Fruit fly (Drosophila melanogaster): ENCODE results near the gene CG14572.
A peak's percentile ranks its signal among the peaks of the same experiment; 100 is the strongest.

CG14572 gene

DNA sequence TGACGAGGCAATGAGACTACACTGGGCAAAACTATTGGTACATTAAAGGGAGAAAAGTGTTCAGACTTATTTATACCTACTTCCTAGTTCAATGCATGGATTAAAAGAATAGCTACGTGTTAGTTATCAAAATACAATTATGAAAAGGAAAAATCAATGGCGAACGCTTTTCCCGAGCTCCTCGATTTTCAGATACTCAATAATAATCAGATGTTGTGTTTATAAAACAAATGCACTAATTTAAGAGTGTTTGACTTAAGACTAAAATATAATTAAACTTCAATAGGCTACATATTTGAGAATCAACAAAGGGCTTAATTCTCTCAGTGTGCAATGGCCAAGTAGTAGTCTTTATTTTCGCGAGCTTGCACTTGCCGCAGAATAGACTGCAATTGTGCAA is 25.4 kb upstream of the CG14572 start:
- TF ChIP-seq ovo (GFP tag; optimal IDR thresholded peaks at IDR 0.05), result no peak
- TF ChIP-seq Clk (GFP tag; optimal IDR thresholded peaks at IDR 0.05), result no peak
- TF ChIP-seq Crg-1 (GFP tag; optimal IDR thresholded peaks at IDR 0.05), result no peak
- TF ChIP-seq CG1620 (GFP tag; optimal IDR thresholded peaks at IDR 0.05), result no peak
- TF ChIP-seq Hr96 (GFP tag; optimal IDR thresholded peaks at IDR 0.05), result no peak
- no peak for TF ChIP-seq CG14711 (tag; optimal IDR thresholded peaks at IDR 0.05)

DNA sequence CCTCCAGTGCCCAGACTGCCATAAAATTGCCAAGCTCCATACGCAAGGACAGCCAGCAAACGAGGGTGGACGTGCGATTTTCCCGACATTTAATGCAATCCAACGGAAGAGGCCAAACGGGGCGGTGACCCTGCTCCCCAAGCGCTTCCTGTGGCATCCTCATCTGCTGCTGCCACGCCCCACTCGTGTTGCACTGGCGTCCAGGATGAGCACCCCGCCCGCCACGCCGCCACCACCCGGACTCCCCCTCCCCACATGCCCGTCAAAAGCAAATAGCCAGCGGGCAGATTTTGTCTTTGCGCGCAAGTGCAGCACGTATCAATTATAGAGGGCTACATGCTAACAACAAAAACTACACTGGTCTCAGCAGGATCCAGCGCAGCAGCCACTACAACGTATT is 23.1 kb upstream of the CG14572 start:
- TF ChIP-seq Clk (GFP tag; optimal IDR thresholded peaks at IDR 0.05), result no peak
- TF ChIP-seq Crg-1 (GFP tag; optimal IDR thresholded peaks at IDR 0.05), result no peak
- no peak for TF ChIP-seq CG33017 (tag; optimal IDR thresholded peaks at IDR 0.05)
- TF ChIP-seq CG1620 (GFP tag; optimal IDR thresholded peaks at IDR 0.05), result no peak
- no peak for TF ChIP-seq CG11617 (GFP tag; optimal IDR thresholded peaks at IDR 0.05)
- no peak for TF ChIP-seq CG7045 (GFP tag; optimal IDR thresholded peaks at IDR 0.05)
- TF ChIP-seq ovo (GFP tag; optimal IDR thresholded peaks at IDR 0.05), result no peak
- TF ChIP-seq toe (GFP tag; optimal IDR thresholded peaks at IDR 0.05), result no peak
- TF ChIP-seq bab1 (GFP tag; optimal IDR thresholded peaks at IDR 0.05), result no peak
- no peak for TF ChIP-seq Mnt (GFP tag; optimal IDR thresholded peaks at IDR 0.05)
- no peak for TF ChIP-seq CG12768 (GFP tag; optimal IDR thresholded peaks at IDR 0.05)
- no peak for TF ChIP-seq Hr96 (GFP tag; optimal IDR thresholded peaks at IDR 0.05)
- no peak for TF ChIP-seq CG14711 (tag; optimal IDR thresholded peaks at IDR 0.05)
- TF ChIP-seq cic (GFP tag; optimal IDR thresholded peaks at IDR 0.05), result no peak
- no peak for TF ChIP-seq pad (GFP tag; optimal IDR thresholded peaks at IDR 0.05)
- TF ChIP-seq cnc (optimal IDR thresholded peaks at IDR 0.05), result no peak
- TF ChIP-seq CG7101 (tag; optimal IDR thresholded peaks at IDR 0.05), result no peak
- TF ChIP-seq kay (GFP tag; ENCODE audit: borderline replicate concordance), result no peak
- TF ChIP-seq CG5204 (GFP tag; optimal IDR thresholded peaks at IDR 0.05), result no peak
- no peak for TF ChIP-seq tj (GFP tag; optimal IDR thresholded peaks at IDR 0.05)

DNA sequence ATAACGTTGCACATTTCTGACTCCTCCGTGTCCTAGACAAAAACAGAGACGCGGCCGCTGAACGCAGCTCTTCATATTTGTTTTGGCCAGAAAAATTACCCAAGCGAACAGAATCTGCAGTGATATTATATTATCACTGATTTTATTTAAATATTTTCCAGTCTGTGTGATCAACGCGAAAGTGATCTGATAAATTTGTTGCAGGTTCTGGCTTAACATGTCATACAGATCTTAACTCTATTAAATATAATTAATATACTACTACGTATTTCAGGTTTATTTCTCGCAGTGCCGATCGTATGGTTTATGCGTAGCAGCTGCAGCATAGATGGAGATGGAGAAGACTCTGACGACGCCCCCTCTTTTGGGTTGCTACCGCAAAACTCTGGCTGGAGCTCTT is 20.5 kb upstream of the CG14572 start:
- TF ChIP-seq CG33017 (tag; optimal IDR thresholded peaks at IDR 0.05) (no peak), Clk (GFP tag; optimal IDR thresholded peaks at IDR 0.05) (no peak), Crg-1 (GFP tag; optimal IDR thresholded peaks at IDR 0.05) (no peak)

DNA sequence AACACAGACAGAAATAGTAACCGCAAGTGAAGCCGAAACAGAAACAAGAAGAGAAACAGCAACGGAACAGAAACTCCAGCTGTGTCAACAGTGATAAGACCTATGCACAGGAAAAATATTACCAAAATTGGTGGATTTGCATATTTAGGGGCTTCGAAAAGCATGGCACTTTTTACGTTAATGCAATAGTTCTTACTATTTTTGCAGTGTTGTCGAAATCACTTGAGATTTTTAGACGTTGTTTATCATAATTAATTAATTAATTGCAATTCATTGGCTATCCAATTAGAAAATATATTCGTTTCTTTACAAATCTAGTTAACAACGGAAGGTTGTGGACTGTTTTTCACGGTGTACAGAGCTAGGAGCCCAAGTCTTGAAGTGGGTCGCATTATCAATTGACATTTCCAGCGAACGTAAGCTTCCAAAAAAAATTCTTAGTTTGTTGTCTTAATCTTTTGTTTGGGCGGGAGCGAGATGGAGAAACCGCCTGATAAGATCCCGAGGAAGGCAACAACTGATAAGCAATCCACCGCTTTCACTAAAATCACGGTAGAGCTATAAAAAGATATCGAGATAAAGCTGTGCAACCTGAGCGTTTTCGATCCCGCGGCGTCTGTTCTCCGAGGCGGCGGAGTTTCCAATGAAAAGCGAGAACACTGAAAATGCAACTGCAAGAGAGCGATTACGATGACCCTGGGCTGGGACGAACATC is 14.2 kb upstream of the CG14572 start:
- TF ChIP-seq CG12768 (GFP tag; optimal IDR thresholded peaks at IDR 0.05) (no peak), cnc (optimal IDR thresholded peaks at IDR 0.05) (no peak), CG33017 (tag; optimal IDR thresholded peaks at IDR 0.05) (no peak), pad (GFP tag; optimal IDR thresholded peaks at IDR 0.05) (no peak), CG11617 (GFP tag; optimal IDR thresholded peaks at IDR 0.05) (no peak), toe (GFP tag; optimal IDR thresholded peaks at IDR 0.05) (no peak), Clk (GFP tag; optimal IDR thresholded peaks at IDR 0.05) (no peak), bab1 (GFP tag; optimal IDR thresholded peaks at IDR 0.05) (peak; percentile 13), CG5204 (GFP tag; optimal IDR thresholded peaks at IDR 0.05) (no peak), tj (GFP tag; optimal IDR thresholded peaks at IDR 0.05) (peak; percentile 48)

DNA sequence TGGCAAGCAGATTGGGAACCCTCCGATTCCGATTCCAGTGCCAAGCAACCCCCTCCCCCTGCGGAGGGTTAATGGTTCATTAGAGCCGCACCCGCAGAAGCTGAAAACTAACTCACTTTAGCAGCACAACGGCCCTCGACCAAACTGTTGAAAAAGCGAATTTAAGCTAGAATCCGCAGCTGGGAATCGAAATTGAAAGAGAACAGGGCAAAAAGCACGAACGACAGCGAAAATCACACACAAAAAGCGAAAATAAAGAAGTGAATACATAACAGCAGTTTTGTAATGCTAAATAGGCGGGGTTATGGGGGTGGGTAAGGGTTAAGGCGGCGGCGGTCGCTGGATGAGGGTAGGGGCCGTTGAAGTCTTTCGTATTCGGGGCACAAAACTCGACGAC is 13.6 kb upstream of the CG14572 start:
- TF ChIP-seq Crg-1 (GFP tag; optimal IDR thresholded peaks at IDR 0.05) (no peak), tj (GFP tag; optimal IDR thresholded peaks at IDR 0.05) (peak; percentile 74), pad (GFP tag; optimal IDR thresholded peaks at IDR 0.05) (no peak)

DNA sequence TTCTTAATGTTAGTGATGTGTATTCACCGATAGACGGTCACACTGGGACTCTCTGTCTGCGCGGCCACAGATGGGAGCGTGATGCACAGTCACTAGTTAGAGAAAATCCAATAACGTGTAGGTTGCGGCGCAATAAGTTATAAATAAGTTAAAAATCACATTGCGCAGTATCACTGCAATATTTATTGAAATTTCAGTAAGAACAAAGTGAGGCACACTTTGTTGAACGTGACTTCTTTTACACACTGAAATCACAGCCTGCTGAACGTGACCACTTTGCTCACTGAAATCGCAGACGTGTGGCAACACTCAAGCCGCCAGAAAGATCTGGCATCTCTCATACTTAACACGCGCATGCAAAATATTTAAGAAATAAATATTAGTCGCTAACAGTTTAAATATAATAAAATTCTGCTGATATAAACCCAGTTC is 12.7 kb upstream of the CG14572 start, which contains the start of the genes CG11247 and Polr2H:
Gene CG11247, minus strand, starts transcription at position 191 of the 432 bp plus-strand sequence.
Gene Polr2H, plus strand, starts transcription at position 317 of the 432 bp plus-strand sequence.
- no peak for TF ChIP-seq cic (GFP tag; optimal IDR thresholded peaks at IDR 0.05)
- TF ChIP-seq CG12768 (GFP tag; optimal IDR thresholded peaks at IDR 0.05), result peak; percentile 27
- TF ChIP-seq toe (GFP tag; optimal IDR thresholded peaks at IDR 0.05), result peak; percentile 92
- peak; percentile 41 for TF ChIP-seq Crg-1 (GFP tag; optimal IDR thresholded peaks at IDR 0.05)
- peak; percentile 84 for TF ChIP-seq CG1620 (GFP tag; optimal IDR thresholded peaks at IDR 0.05)
- peak; percentile 87 for TF ChIP-seq bab1 (GFP tag; optimal IDR thresholded peaks at IDR 0.05)
- TF ChIP-seq Hr96 (GFP tag; optimal IDR thresholded peaks at IDR 0.05), result peak; percentile 86
- peak; percentile 15 for TF ChIP-seq ovo (GFP tag; optimal IDR thresholded peaks at IDR 0.05)
- peak; percentile 83 for TF ChIP-seq Mnt (GFP tag; optimal IDR thresholded peaks at IDR 0.05)
- TF ChIP-seq CG11617 (GFP tag; optimal IDR thresholded peaks at IDR 0.05), result peak; percentile 56
- TF ChIP-seq CG33017 (tag; optimal IDR thresholded peaks at IDR 0.05), result peak; percentile 34
- peak; percentile 65 for TF ChIP-seq CG14711 (tag; optimal IDR thresholded peaks at IDR 0.05)
- TF ChIP-seq CG7045 (GFP tag; optimal IDR thresholded peaks at IDR 0.05), result peak; percentile 64
- TF ChIP-seq cnc (optimal IDR thresholded peaks at IDR 0.05), result no peak
- TF ChIP-seq pad (GFP tag; optimal IDR thresholded peaks at IDR 0.05), result peak; percentile 42
- peak; percentile 27 for TF ChIP-seq kay (GFP tag; ENCODE audit: borderline replicate concordance)
- peak; percentile 45 for TF ChIP-seq tj (GFP tag; optimal IDR thresholded peaks at IDR 0.05)
- peak; percentile 75 for TF ChIP-seq CG7101 (tag; optimal IDR thresholded peaks at IDR 0.05)
- TF ChIP-seq Clk (GFP tag; optimal IDR thresholded peaks at IDR 0.05), result peak; percentile 76
- peak; percentile 84 for TF ChIP-seq CG5204 (GFP tag; optimal IDR thresholded peaks at IDR 0.05)

DNA sequence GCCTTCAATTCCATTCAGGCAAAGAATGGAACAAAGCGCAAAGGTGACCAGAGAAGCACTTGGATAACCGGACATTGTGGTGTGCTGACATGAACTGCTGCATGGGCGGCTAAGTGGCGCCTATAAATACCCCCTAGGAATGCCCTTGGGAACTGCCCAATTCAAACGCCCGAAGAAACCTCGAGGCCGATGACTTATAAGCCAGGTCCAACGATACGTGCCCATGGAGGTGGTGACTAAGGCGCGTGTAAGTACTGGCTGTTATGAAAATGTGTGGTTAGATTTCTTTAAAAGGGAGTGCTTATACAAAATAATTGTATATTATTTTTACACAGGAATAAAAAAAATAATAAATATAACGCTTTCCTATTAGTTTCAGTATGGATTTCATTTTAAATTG is 11.0 kb upstream of the CG14572 start, which contains the start of gene CG14570:
Gene CG14570, minus strand, starts transcription at position 101 of the 400 bp plus-strand sequence.
- no peak for TF ChIP-seq ovo (GFP tag; optimal IDR thresholded peaks at IDR 0.05)
- TF ChIP-seq CG7045 (GFP tag; optimal IDR thresholded peaks at IDR 0.05), result no peak
- TF ChIP-seq cic (GFP tag; optimal IDR thresholded peaks at IDR 0.05), result no peak
- no peak for TF ChIP-seq bab1 (GFP tag; optimal IDR thresholded peaks at IDR 0.05)
- no peak for TF ChIP-seq Mnt (GFP tag; optimal IDR thresholded peaks at IDR 0.05)
- TF ChIP-seq tj (GFP tag; optimal IDR thresholded peaks at IDR 0.05), result no peak
- no peak for TF ChIP-seq pad (GFP tag; optimal IDR thresholded peaks at IDR 0.05)
- TF ChIP-seq kay (GFP tag; ENCODE audit: borderline replicate concordance), result no peak
- no peak for TF ChIP-seq CG5204 (GFP tag; optimal IDR thresholded peaks at IDR 0.05)
- no peak for TF ChIP-seq toe (GFP tag; optimal IDR thresholded peaks at IDR 0.05)
- TF ChIP-seq CG33017 (tag; optimal IDR thresholded peaks at IDR 0.05), result no peak
- no peak for TF ChIP-seq CG14711 (tag; optimal IDR thresholded peaks at IDR 0.05)
- no peak for TF ChIP-seq CG7101 (tag; optimal IDR thresholded peaks at IDR 0.05)
- TF ChIP-seq CG11617 (GFP tag; optimal IDR thresholded peaks at IDR 0.05), result no peak
- no peak for TF ChIP-seq Hr96 (GFP tag; optimal IDR thresholded peaks at IDR 0.05)
- TF ChIP-seq CG1620 (GFP tag; optimal IDR thresholded peaks at IDR 0.05), result no peak
- TF ChIP-seq Crg-1 (GFP tag; optimal IDR thresholded peaks at IDR 0.05), result no peak
- TF ChIP-seq Clk (GFP tag; optimal IDR thresholded peaks at IDR 0.05), result no peak
- TF ChIP-seq CG12768 (GFP tag; optimal IDR thresholded peaks at IDR 0.05), result no peak

Data from whole organism, adult.